Fruit fly (Drosophila melanogaster) whole organism, embryonic: ENCODE results near the gene wam.

ENCODE experiments used
- CG11093 ChIP-seq: fragments of 200-800 bp; sonication (Bioruptor generic); IDR thresholded peaks from 3 replicates; pipeline ENCODE4 v1.3.6; 2022; ENCODE audit warnings: missing biosample characterization, missing genetic modification characterization
- CG11560 ChIP-seq: fragments of 200-800 bp; sonication (Bioruptor generic); IDR thresholded peaks from 3 replicates; pipeline ENCODE4 v1.3.6; 2022; ENCODE audit warnings: missing biosample characterization, missing genetic modification characterization
- CG12219 ChIP-seq: fragments of 200-800 bp; sonication (Bioruptor generic); optimal IDR thresholded peaks from 3 replicates; lab custom pipeline; 2018; ENCODE audit warnings: missing biosample characterization, mild to moderate bottlenecking, missing genetic modification characterization
- CG13123 ChIP-seq: fragments of 200-800 bp; sonication (Bioruptor generic); optimal IDR thresholded peaks from 2 replicates; lab custom pipeline; 2016; ENCODE audit warnings: missing biosample characterization, missing genetic modification characterization
- CG13287 ChIP-seq: fragments of 200-800 bp; sonication (Bioruptor generic); IDR thresholded peaks from 2 replicates; pipeline ENCODE4 v1.3.6; 2022; ENCODE audit warnings: missing biosample characterization, missing genetic modification characterization; ENCODE audit not compliant: partially characterized antibody
- CG13894 ChIP-seq: fragments of 200-800 bp; sonication (Bioruptor generic); optimal IDR thresholded peaks from 3 replicates; lab custom pipeline; 2018; ENCODE audit warnings: missing biosample characterization, mild to moderate bottlenecking, missing genetic modification characterization, moderate library complexity
- CG14050 ChIP-seq: fragments of 200-800 bp; sonication (Bioruptor generic); IDR thresholded peaks from 3 replicates; pipeline ENCODE4 v1.3.6; 2022; ENCODE audit warnings: missing biosample characterization, missing genetic modification characterization
- CG15601 ChIP-seq: fragments of 200-800 bp; sonication (Bioruptor generic); optimal IDR thresholded peaks from 3 replicates; lab custom pipeline; 2019; ENCODE audit warnings: missing biosample characterization, mild to moderate bottlenecking, missing genetic modification characterization, moderate library complexity
- CG17385 ChIP-seq: fragments of 200-800 bp; sonication (Bioruptor generic); optimal IDR thresholded peaks from 3 replicates; lab custom pipeline; 2018; ENCODE audit warnings: missing biosample characterization, mild to moderate bottlenecking, missing genetic modification characterization
- CG2875 ChIP-seq: fragments of 200-800 bp; sonication (Bioruptor generic); optimal IDR thresholded peaks from 2 replicates; lab custom pipeline; 2017; ENCODE audit warnings: missing biosample characterization, mild to moderate bottlenecking, missing genetic modification characterization, missing genetic modification reagents
- CG32767 ChIP-seq: fragments of 200-800 bp; sonication (Bioruptor generic); IDR thresholded peaks from 2 replicates; pipeline ENCODE4 v1.3.6; 2022; ENCODE audit warnings: missing biosample characterization, missing genetic modification characterization
- CG4282 ChIP-seq: fragments of 200-800 bp; sonication (Bioruptor generic); optimal IDR thresholded peaks from 2 replicates; lab custom pipeline; 2016; ENCODE audit warnings: missing biosample characterization, missing genetic modification characterization
- CG7839 ChIP-seq: fragments of 200-800 bp; sonication (Bioruptor generic); optimal IDR thresholded peaks from 3 replicates; lab custom pipeline; 2018; ENCODE audit warnings: missing biosample characterization, mild to moderate bottlenecking, missing genetic modification characterization, moderate library complexity
- CG7963 ChIP-seq: fragments of 200-800 bp; sonication (Bioruptor generic); IDR thresholded peaks from 3 replicates; pipeline ENCODE4 v1.3.6; 2022; ENCODE audit warnings: missing biosample characterization, missing genetic modification characterization; ENCODE audit not compliant: partially characterized antibody
- CG8359 ChIP-seq: fragments of 200-800 bp; sonication (Bioruptor generic); optimal IDR thresholded peaks from 2 replicates; lab custom pipeline; 2017; ENCODE audit warnings: missing biosample characterization, mild to moderate bottlenecking, missing genetic modification characterization, borderline replicate concordance
- CoRest ChIP-seq: fragments of 200-800 bp; sonication (Bioruptor generic); optimal IDR thresholded peaks from 3 replicates; lab custom pipeline; 2018; ENCODE audit warnings: missing biosample characterization, mild to moderate bottlenecking, missing genetic modification characterization, moderate library complexity
- D19A ChIP-seq: fragments of 200-800 bp; optimal IDR thresholded peaks from 3 replicates; lab custom pipeline; 2019; ENCODE audit warnings: missing biosample characterization, mild to moderate bottlenecking, missing genetic modification characterization, moderate library complexity
- Dbx ChIP-seq: fragments of 200-800 bp; sonication (Bioruptor generic); IDR thresholded peaks from 3 replicates; pipeline ENCODE4 v1.3.6; 2022; ENCODE audit warnings: missing biosample characterization, missing genetic modification characterization
- Doc2 ChIP-seq: fragments of 200-800 bp; sonication (Bioruptor generic); IDR thresholded peaks from 2 replicates; pipeline ENCODE4 v1.3.6; 2022; ENCODE audit warnings: missing biosample characterization, missing genetic modification characterization
- Elba2 ChIP-seq: fragments of 200-800 bp; sonication (Bioruptor generic); optimal IDR thresholded peaks from 3 replicates; lab custom pipeline; 2016; ENCODE audit warnings: missing biosample characterization, missing genetic modification characterization
- Gsc ChIP-seq: fragments of 200-800 bp; sonication (Bioruptor generic); IDR thresholded peaks from 2 replicates; pipeline ENCODE4 v1.3.6; 2022; ENCODE audit warnings: missing biosample characterization, missing genetic modification characterization
- HLH4C ChIP-seq: fragments of 200-800 bp; sonication (Bioruptor generic); IDR thresholded peaks from 3 replicates; pipeline ENCODE4 v1.3.6; 2022; ENCODE audit warnings: missing biosample characterization, missing genetic modification characterization; ENCODE audit not compliant: partially characterized antibody
- Hey ChIP-seq: fragments of 200-800 bp; sonication (Bioruptor generic); optimal IDR thresholded peaks from 3 replicates; lab custom pipeline; 2018; ENCODE audit warnings: missing biosample characterization, mild to moderate bottlenecking, missing genetic modification characterization
- Hr78 ChIP-seq, 2 experiments: fragments of 200-800 bp in 1 of 2; fragments of >200 bp in 1 of 2; sonication (Bioruptor generic) in 1 of 2; optimal IDR thresholded peaks; 2 replicates each; lab custom pipeline; 2017 to 2019; ENCODE audit warnings: missing biosample characterization in 2 of 2, missing genetic modification characterization in 2 of 2, mild to moderate bottlenecking in 1 of 2, moderate library complexity in 1 of 2
- NC2β ChIP-seq: fragments of 200-800 bp; sonication (Bioruptor generic); optimal IDR thresholded peaks from 2 replicates; lab custom pipeline; 2016; ENCODE audit warnings: missing biosample characterization, missing genetic modification characterization
- Nf-YC ChIP-seq: fragments of 200-800 bp; optimal IDR thresholded peaks from 3 replicates; lab custom pipeline; 2019; ENCODE audit warnings: missing biosample characterization, mild to moderate bottlenecking, missing genetic modification characterization, moderate library complexity
- PHDP ChIP-seq: fragments of 200-800 bp; sonication (Bioruptor generic); optimal IDR thresholded peaks from 3 replicates; lab custom pipeline; 2018; ENCODE audit warnings: missing biosample characterization, mild to moderate bottlenecking, missing genetic modification characterization, moderate library complexity
- Ravus ChIP-seq: fragments of 200-800 bp; sonication (Bioruptor generic); IDR thresholded peaks from 2 replicates; pipeline ENCODE4 v1.3.6; 2022; ENCODE audit warnings: missing biosample characterization, missing genetic modification characterization
- Rx ChIP-seq: fragments of 200-800 bp; sonication (Bioruptor generic); IDR thresholded peaks from 2 replicates; pipeline ENCODE4 v1.3.6; 2022; ENCODE audit warnings: missing biosample characterization, missing genetic modification characterization
- Scr ChIP-seq: fragments of 200-800 bp; sonication (Bioruptor generic); IDR thresholded peaks from 2 replicates; pipeline ENCODE4 v1.3.6; 2022; ENCODE audit warnings: missing biosample characterization, missing genetic modification characterization; ENCODE audit not compliant: partially characterized antibody
- Sin3A ChIP-seq: fragments of >200 bp; optimal IDR thresholded peaks from 2 replicates; lab custom pipeline; 2018
- aop ChIP-seq: fragments of 200-800 bp; sonication (Bioruptor generic); IDR thresholded peaks from 2 replicates; pipeline ENCODE4 v1.3.6; 2022; ENCODE audit warnings: missing biosample characterization, missing genetic modification characterization
- ara ChIP-seq: fragments of 200-800 bp; sonication (Bioruptor generic); IDR thresholded peaks from 2 replicates; pipeline ENCODE4 v1.3.6; 2022; ENCODE audit warnings: missing biosample characterization, missing genetic modification characterization
- bbx ChIP-seq: fragments of 200-800 bp; sonication (Bioruptor generic); IDR thresholded peaks from 2 replicates; pipeline ENCODE4 v1.3.6; 2022; ENCODE audit warnings: missing biosample characterization, missing genetic modification characterization; ENCODE audit not compliant: partially characterized antibody
- bcd ChIP-seq: fragments of 200-800 bp; sonication (Bioruptor generic); optimal IDR thresholded peaks from 2 replicates; lab custom pipeline; 2017; ENCODE audit warnings: missing biosample characterization, mild to moderate bottlenecking, missing genetic modification characterization
- cwo ChIP-seq: fragments of 200-800 bp; sonication (Bioruptor generic); optimal IDR thresholded peaks from 3 replicates; lab custom pipeline; 2017; ENCODE audit warnings: missing biosample characterization, missing genetic modification characterization, mild to moderate bottlenecking, moderate library complexity, missing genetic modification reagents
- dati ChIP-seq: fragments of 200-800 bp; sonication (Bioruptor generic); IDR thresholded peaks from 2 replicates; pipeline ENCODE4 v1.3.6; 2022; ENCODE audit warnings: missing biosample characterization, missing genetic modification characterization
- eve ChIP-seq, 2 experiments: fragments of >200 bp; optimal IDR thresholded peaks; 2 replicates each; lab custom pipeline; 2017; ENCODE audit warnings: missing biosample characterization in 2 of 2, missing genetic modification characterization in 2 of 2
- fru ChIP-seq: fragments of >200 bp; optimal IDR thresholded peaks from 2 replicates; lab custom pipeline; 2017
- fu2 ChIP-seq: fragments of 200-800 bp; sonication (Bioruptor generic); optimal IDR thresholded peaks from 2 replicates; lab custom pipeline; 2016; ENCODE audit warnings: missing biosample characterization, missing genetic modification characterization
- gce ChIP-seq: fragments of 200-800 bp; sonication (Bioruptor generic); IDR thresholded peaks from 3 replicates; pipeline ENCODE4 v1.3.6; 2022; ENCODE audit warnings: missing biosample characterization, missing genetic modification characterization
- gsb-n ChIP-seq: fragments of 200-800 bp; sonication (Bioruptor generic); optimal IDR thresholded peaks from 3 replicates; lab custom pipeline; 2018; ENCODE audit warnings: missing biosample characterization, mild to moderate bottlenecking, missing genetic modification characterization
- insv ChIP-seq, 2 experiments: fragments of 200-800 bp; sonication (Bioruptor generic); optimal IDR thresholded peaks; 3 replicates each; lab custom pipeline; 2016 to 2018; ENCODE audit warnings: missing biosample characterization in 2 of 2, missing genetic modification characterization in 2 of 2
- lab ChIP-seq: fragments of 200-800 bp; sonication (Bioruptor generic); optimal IDR thresholded peaks from 3 replicates; lab custom pipeline; 2017; ENCODE audit warnings: missing biosample characterization, missing genetic modification characterization, mild to moderate bottlenecking, moderate library complexity, missing genetic modification reagents
- mld ChIP-seq: fragments of 200-800 bp; sonication (Bioruptor generic); IDR thresholded peaks from 3 replicates; pipeline ENCODE4 v1.3.6; 2022; ENCODE audit warnings: missing biosample characterization, missing genetic modification characterization; ENCODE audit not compliant: partially characterized antibody
- otp ChIP-seq: fragments of 200-800 bp; sonication (Bioruptor generic); IDR thresholded peaks from 3 replicates; pipeline ENCODE4, ENCODE4 v1.3.6; 2022; ENCODE audit warnings: missing biosample characterization, missing genetic modification characterization
- pho ChIP-seq: fragments of 200-800 bp; sonication (Bioruptor generic); optimal IDR thresholded peaks from 2 replicates; lab custom pipeline; 2016; ENCODE audit warnings: missing biosample characterization, missing genetic modification characterization
- rib ChIP-seq: fragments of 200-800 bp; sonication (Bioruptor generic); IDR thresholded peaks from 2 replicates; pipeline ENCODE4 v1.3.6; 2022; ENCODE audit warnings: missing biosample characterization, missing genetic modification characterization
- sd ChIP-seq: fragments of 200-800 bp; sonication (Bioruptor generic); optimal IDR thresholded peaks from 3 replicates; lab custom pipeline; 2018; ENCODE audit warnings: missing biosample characterization, mild to moderate bottlenecking, missing genetic modification characterization, moderate library complexity
- so ChIP-seq: fragments of 200-800 bp; sonication (Bioruptor generic); IDR thresholded peaks from 3 replicates; pipeline ENCODE4 v1.3.6; 2022; ENCODE audit warnings: missing biosample characterization, missing genetic modification characterization
- ttk ChIP-seq: fragments of 200-800 bp; sonication (Bioruptor generic); IDR thresholded peaks from 2 replicates; pipeline ENCODE4 v2.1.2; 2022; ENCODE audit warnings: missing biosample characterization, missing genetic modification characterization

wam gene

dm6 chr3R:23334866-23335265 is 47.0 kb upstream of the wam start (continued):
- TF ChIP-seq gsb-n (tag; lab: Kevin White, UChicago) (no peak), CG32767 (GFP tag; lab: Robert Waterston, UW) (peak; percentile 24; the same call in 1 of the 2 replicates), Ravus (GFP tag; lab: Robert Waterston, UW) (no peak; the same call in 1 of the 2 replicates), eve (GFP tag; optimal IDR thresholded peaks at IDR 0.05; lab: Kevin White, UChicago) (peak in 1 of 2 experiments; percentile 55), Dbx (GFP tag; lab: Robert Waterston, UW) (peak; percentile 53; the same call in 1 of the 3 replicates), CG2875 (GFP tag; lab: Kevin White, UChicago) (no peak), Rx (GFP tag; lab: Robert Waterston, UW) (no peak; the same call in 1 of the 2 replicates), D19A (tag; lab: Kevin White, UChicago) (peak; percentile 30), ara (GFP tag; lab: Robert Waterston, UW) (no peak), otp (GFP tag; lab: Robert Waterston, UW) (no peak), CG14050 (GFP tag; lab: Robert Waterston, UW) (peak; percentile 41; the same call in 1 of the 3 replicates), CG4282 (no peak), cwo (peak; percentile 31), CoRest (tag; lab: Kevin White, UChicago) (peak; percentile 46), CG12219 (GFP tag; lab: Kevin White, UChicago) (no peak), Sin3A (lab: Kevin White, UChicago) (no peak), fu2 (GFP tag; lab: Kevin White, UChicago) (no peak), PHDP (tag; lab: Kevin White, UChicago) (peak; percentile 44), mld (GFP tag; lab: Robert Waterston, UW) (no peak), Scr (GFP tag; lab: Robert Waterston, UW) (no peak), CG17385 (GFP tag; lab: Kevin White, UChicago) (peak; percentile 16), ttk (GFP tag; lab: Robert Waterston, UW) (0 out of 2 replicates have a peak, but pooled peaks have one; percentile 20), Nf-YC (tag; lab: Kevin White, UChicago) (no peak), sd (tag; lab: Kevin White, UChicago) (no peak), Elba2 (GFP tag; lab: Kevin White, UChicago) (no peak), CG15601 (no peak), Doc2 (GFP tag; lab: Robert Waterston, UW) (no peak), pho (peak; percentile 48), CG13123 (GFP tag; lab: Kevin White, UChicago) (no peak), CG13894 (tag; lab: Kevin White, UChicago) (peak; percentile 5), CG11560 (tag; lab: Robert Waterston, UW) (no peak), CG8359 (no peak), rib (GFP tag; lab: Robert Waterston, UW) (no peak), aop (no peak), bcd (GFP tag; lab: Kevin White, UChicago) (peak; percentile 45), insv (GFP tag; optimal IDR thresholded peaks at IDR 0.05; lab: Kevin White, UChicago) (no peak), Gsc (GFP tag; lab: Robert Waterston, UW) (no peak), lab (GFP tag; lab: Kevin White, UChicago) (peak; percentile 77), bbx (GFP tag; lab: Robert Waterston, UW) (no peak), CG7963 (GFP tag; lab: Robert Waterston, UW) (no peak), CG7839 (peak; percentile 64), HLH4C (no peak), so (GFP tag; lab: Robert Waterston, UW) (no peak), gce (GFP tag; lab: Robert Waterston, UW) (no peak), fru (lab: Kevin White, UChicago) (no peak), CG13287 (GFP tag; lab: Robert Waterston, UW) (no peak), Hr78 (GFP tag; optimal IDR thresholded peaks at IDR 0.05; lab: Kevin White, UChicago) (no peak), Hey (tag; lab: Kevin White, UChicago) (no peak), dati (GFP tag; lab: Robert Waterston, UW) (no peak), CG11093 (GFP tag; lab: Robert Waterston, UW) (no peak), NC2β (GFP tag; lab: Kevin White, UChicago) (no peak)
